Fruit fly (Drosophila melanogaster) whole organism, adult: ENCODE measurements around the gene Cp38.

Source experiments
- CG11617 ChIP-seq: fragments of 200-800 bp; sonication (Bioruptor generic); optimal IDR thresholded peaks from 2 replicates; lab custom pipeline; 2017; ENCODE audit warnings: mild to moderate bottlenecking, missing biosample characterization, missing genetic modification reagents, missing genetic modification characterization
- CG12768 ChIP-seq: fragments of 200-800 bp; sonication (Bioruptor generic); optimal IDR thresholded peaks from 2 replicates; lab custom pipeline; 2017; ENCODE audit warnings: missing biosample characterization, missing genetic modification characterization, mild to moderate bottlenecking, moderate library complexity, missing genetic modification reagents
- CG14711 ChIP-seq: fragments of 200-800 bp; sonication (Bioruptor generic); optimal IDR thresholded peaks from 2 replicates; lab custom pipeline; 2018; ENCODE audit warnings: missing biosample characterization, mild to moderate bottlenecking, missing genetic modification characterization, moderate library complexity
- CG1620 ChIP-seq: fragments of 200-800 bp; sonication (Bioruptor generic); optimal IDR thresholded peaks from 2 replicates; lab custom pipeline; 2016; ENCODE audit warnings: missing biosample characterization, missing genetic modification characterization
- CG33017 ChIP-seq: fragments of 200-800 bp; sonication (Bioruptor generic); optimal IDR thresholded peaks from 2 replicates; lab custom pipeline; 2018; ENCODE audit warnings: missing biosample characterization, mild to moderate bottlenecking, missing genetic modification characterization, moderate library complexity
- CG5204 ChIP-seq: fragments of 200-800 bp; sonication (Bioruptor generic); optimal IDR thresholded peaks from 2 replicates; lab custom pipeline; 2016; ENCODE audit warnings: missing biosample characterization, missing genetic modification characterization
- CG7045 ChIP-seq: fragments of 200-800 bp; sonication (Bioruptor generic); optimal IDR thresholded peaks from 2 replicates; lab custom pipeline; 2017; ENCODE audit warnings: missing biosample characterization, mild to moderate bottlenecking, missing genetic modification characterization
- CG7101 ChIP-seq: fragments of 200-800 bp; sonication (Bioruptor generic); optimal IDR thresholded peaks from 2 replicates; lab custom pipeline; 2018; ENCODE audit warnings: missing biosample characterization, mild to moderate bottlenecking, missing genetic modification characterization, moderate library complexity
- Clk ChIP-seq: fragments of 200-800 bp; sonication (Bioruptor generic); optimal IDR thresholded peaks from 2 replicates; lab custom pipeline; 2017; ENCODE audit warnings: missing biosample characterization, missing genetic modification characterization
- Crg-1 ChIP-seq: fragments of 200-800 bp; sonication (Bioruptor generic); optimal IDR thresholded peaks from 2 replicates; lab custom pipeline; 2016; ENCODE audit warnings: missing biosample characterization, missing genetic modification characterization
- Hr96 ChIP-seq: fragments of 200-800 bp; sonication (Bioruptor generic); optimal IDR thresholded peaks from 2 replicates; lab custom pipeline; 2016; ENCODE audit warnings: missing biosample characterization, missing genetic modification characterization
- Mnt ChIP-seq: fragments of 200-800 bp; sonication (Bioruptor generic); optimal IDR thresholded peaks from 2 replicates; lab custom pipeline; 2016; ENCODE audit warnings: missing biosample characterization, mild to moderate bottlenecking, missing genetic modification characterization
- bab1 ChIP-seq: fragments of 200-800 bp; sonication (Bioruptor generic); optimal IDR thresholded peaks from 3 replicates; lab custom pipeline; 2019; ENCODE audit warnings: missing biosample characterization, mild to moderate bottlenecking, missing genetic modification characterization, moderate library complexity
- cic ChIP-seq: fragments of 200-800 bp; sonication (Bioruptor generic); optimal IDR thresholded peaks from 2 replicates; lab custom pipeline; 2017; ENCODE audit warnings: missing biosample characterization, mild to moderate bottlenecking, missing genetic modification characterization, moderate library complexity
- cnc ChIP-seq, 2 experiments: fragments of >200 bp; optimal IDR thresholded peaks; 2 replicates each; lab custom pipeline; 2017
- kay ChIP-seq: fragments of 200-800 bp; sonication (Bioruptor generic); peaks from one replicate; lab custom pipeline; 2016; ENCODE audit warnings: missing biosample characterization, missing genetic modification characterization, borderline replicate concordance
- ovo ChIP-seq: fragments of 200-800 bp; sonication (Bioruptor generic); optimal IDR thresholded peaks from 2 replicates; lab custom pipeline; 2016; ENCODE audit warnings: missing biosample characterization, missing genetic modification characterization
- pad ChIP-seq: fragments of 200-800 bp; sonication (Bioruptor generic); optimal IDR thresholded peaks from 3 replicates; lab custom pipeline; 2017; ENCODE audit warnings: missing biosample characterization, missing genetic modification characterization, mild to moderate bottlenecking, moderate library complexity, missing genetic modification reagents
- tj ChIP-seq: fragments of 200-800 bp; sonication (Bioruptor generic); optimal IDR thresholded peaks from 3 replicates; lab custom pipeline; 2017; ENCODE audit warnings: missing biosample characterization, mild to moderate bottlenecking, missing genetic modification characterization, moderate library complexity
- toe ChIP-seq: fragments of 200-800 bp; sonication (Bioruptor generic); optimal IDR thresholded peaks from 2 replicates; lab custom pipeline; 2016; ENCODE audit warnings: missing biosample characterization, missing genetic modification characterization

The Cp38 gene

DNA sequence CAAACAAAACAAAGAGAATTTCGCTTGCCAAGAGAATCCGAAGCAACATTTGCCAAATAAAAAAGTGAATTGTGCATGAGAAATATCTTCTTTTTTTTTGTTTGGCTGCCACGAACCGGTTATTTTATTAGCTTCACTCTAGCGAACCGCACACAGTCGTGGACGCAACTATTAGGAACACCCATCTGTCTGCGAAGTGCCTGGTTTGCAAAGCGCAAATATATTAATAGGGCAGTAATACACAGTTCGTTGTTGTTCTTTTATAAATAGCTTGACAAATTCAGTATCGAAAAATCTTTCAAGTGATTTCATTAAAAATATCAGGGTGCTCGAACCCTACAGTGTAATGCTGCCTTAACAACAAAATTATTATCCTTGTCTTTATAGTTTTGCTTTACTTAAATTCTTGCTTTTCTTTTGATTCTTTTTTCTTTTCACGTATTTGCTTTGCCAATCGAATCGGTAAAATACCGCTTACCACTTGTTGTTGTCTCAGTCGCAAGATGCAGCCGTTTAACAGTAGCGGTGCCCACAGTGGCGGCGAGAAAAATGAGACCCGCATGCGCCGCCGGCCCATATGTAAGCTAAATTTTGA is 9.9 kb downstream of the Cp38 start:
- TF ChIP-seq Hr96 (no peak), CG1620 (GFP tag; lab: Kevin White, UChicago) (peak; percentile 31), Clk (no peak), bab1 (GFP tag; lab: Kevin White, UChicago) (peak; percentile 95)

dm6 chrX:8492849-8493248 is 11.2 kb downstream of the Cp38 start:
- peak; percentile 58 for TF ChIP-seq CG1620 (GFP tag; lab: Kevin White, UChicago)
- peak; percentile 80 for TF ChIP-seq CG7101
- TF ChIP-seq tj (GFP tag; lab: Kevin White, UChicago): peak; percentile 47
- TF ChIP-seq CG7045 (GFP tag; lab: Kevin White, UChicago): peak; percentile 67
- TF ChIP-seq CG5204 (GFP tag; lab: Kevin White, UChicago): no peak
- TF ChIP-seq pad (GFP tag; lab: Kevin White, UChicago): peak; percentile 58
- TF ChIP-seq CG14711 (tag; lab: Kevin White, UChicago): peak; percentile 82
- TF ChIP-seq Mnt (GFP tag; lab: Kevin White, UChicago): no peak
- peak; percentile 68 for TF ChIP-seq Crg-1 (GFP tag; lab: Kevin White, UChicago)
- TF ChIP-seq CG33017 (tag; lab: Kevin White, UChicago): peak; percentile 22
- TF ChIP-seq bab1 (GFP tag; lab: Kevin White, UChicago): peak; percentile 99
- TF ChIP-seq CG11617 (GFP tag; lab: Kevin White, UChicago): peak; percentile 36
- TF ChIP-seq toe (GFP tag; lab: Kevin White, UChicago): no peak

- TF ChIP-seq CG14711 (tag; lab: Kevin White, UChicago) (no peak), Crg-1 (GFP tag; lab: Kevin White, UChicago) (no peak), CG33017 (tag; lab: Kevin White, UChicago) (no peak), CG5204 (GFP tag; lab: Kevin White, UChicago) (no peak), Clk (no peak), CG7045 (GFP tag; lab: Kevin White, UChicago) (no peak), ovo (GFP tag; lab: Kevin White, UChicago) (peak; percentile 21), kay (GFP tag; lab: Kevin White, UChicago) (no peak), tj (GFP tag; lab: Kevin White, UChicago) (no peak), CG1620 (GFP tag; lab: Kevin White, UChicago) (no peak), CG7101 (peak; percentile 12), pad (GFP tag; lab: Kevin White, UChicago) (no peak), Mnt (GFP tag; lab: Kevin White, UChicago) (no peak), bab1 (GFP tag; lab: Kevin White, UChicago) (peak; percentile 60), CG12768 (no peak), Hr96 (no peak), cic (GFP tag; lab: Kevin White, UChicago) (no peak), toe (GFP tag; lab: Kevin White, UChicago) (no peak), cnc (optimal IDR thresholded peaks at IDR 0.05; lab: Kevin White, UChicago) (no peak), CG11617 (GFP tag; lab: Kevin White, UChicago) (no peak)
Observed at dm6 chrX:8493473-8493872, 11.8 kb downstream of the Cp38 start.

DNA sequence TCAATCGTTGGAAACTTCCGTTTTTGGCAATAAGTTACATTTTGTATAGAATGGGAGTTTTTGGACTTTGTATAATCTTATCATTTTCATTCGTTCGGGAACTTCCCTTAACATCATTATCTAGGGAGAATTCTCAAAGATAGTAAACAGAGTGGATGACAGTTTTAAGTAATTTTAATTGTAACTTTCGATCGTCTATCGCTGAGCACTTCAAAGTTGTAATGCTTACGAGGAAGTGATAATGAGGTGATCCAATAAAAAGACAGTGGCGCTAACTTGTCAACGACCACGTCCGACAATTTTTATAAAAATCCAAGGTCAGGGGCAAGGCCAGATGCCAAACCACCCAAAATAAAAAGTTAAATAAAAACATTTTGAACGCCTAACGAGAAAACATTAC is 14.7 kb downstream of the Cp38 start:
- peak; percentile 4 for TF ChIP-seq cic (GFP tag; lab: Kevin White, UChicago)
- TF ChIP-seq CG7045 (GFP tag; lab: Kevin White, UChicago): no peak

- TF ChIP-seq CG7101 (peak; percentile 1), cic (GFP tag; lab: Kevin White, UChicago) (no peak)
Observed at dm6 chrX:8497604-8498232, 16.1 kb downstream of the Cp38 start.

DNA sequence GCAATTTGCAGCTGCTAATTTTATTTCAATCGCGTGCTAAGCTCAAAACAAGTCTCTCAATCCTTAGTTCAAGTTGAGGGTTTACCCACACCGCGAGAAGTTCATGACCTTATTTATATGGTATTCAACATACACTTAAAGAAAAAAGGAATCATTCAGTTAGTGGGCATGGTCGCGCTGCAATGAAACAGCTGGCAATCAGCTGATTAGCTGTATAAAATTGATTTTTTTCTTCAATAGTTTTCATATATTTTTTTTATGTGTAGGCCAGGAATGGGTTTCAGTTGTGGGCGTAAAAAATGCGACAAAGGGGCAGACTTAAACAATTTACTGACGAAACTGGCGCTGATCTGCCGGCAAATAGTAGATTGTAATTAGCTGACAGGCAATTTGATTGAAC is 17.5 kb downstream of the Cp38 start:
- TF ChIP-seq CG1620 (GFP tag; lab: Kevin White, UChicago): no peak
- no peak for TF ChIP-seq CG5204 (GFP tag; lab: Kevin White, UChicago)
- TF ChIP-seq Mnt (GFP tag; lab: Kevin White, UChicago): no peak
- TF ChIP-seq CG7101: no peak
- TF ChIP-seq kay (GFP tag; lab: Kevin White, UChicago): no peak
- no peak for TF ChIP-seq bab1 (GFP tag; lab: Kevin White, UChicago)
- TF ChIP-seq toe (GFP tag; lab: Kevin White, UChicago): no peak
- TF ChIP-seq CG7045 (GFP tag; lab: Kevin White, UChicago): no peak
- TF ChIP-seq CG12768: no peak
- no peak for TF ChIP-seq cic (GFP tag; lab: Kevin White, UChicago)
- TF ChIP-seq CG14711 (tag; lab: Kevin White, UChicago): no peak
- TF ChIP-seq Hr96: no peak
- no peak for TF ChIP-seq cnc (optimal IDR thresholded peaks at IDR 0.05; lab: Kevin White, UChicago)
- TF ChIP-seq Crg-1 (GFP tag; lab: Kevin White, UChicago): no peak

- TF ChIP-seq CG12768 (no peak), pad (GFP tag; lab: Kevin White, UChicago) (no peak), CG5204 (GFP tag; lab: Kevin White, UChicago) (no peak), Hr96 (no peak), bab1 (GFP tag; lab: Kevin White, UChicago) (no peak), CG11617 (GFP tag; lab: Kevin White, UChicago) (no peak), toe (GFP tag; lab: Kevin White, UChicago) (no peak), CG7045 (GFP tag; lab: Kevin White, UChicago) (no peak), kay (GFP tag; lab: Kevin White, UChicago) (no peak), CG1620 (GFP tag; lab: Kevin White, UChicago) (no peak), CG33017 (tag; lab: Kevin White, UChicago) (no peak), CG7101 (no peak), Crg-1 (GFP tag; lab: Kevin White, UChicago) (no peak), Clk (no peak), cic (GFP tag; lab: Kevin White, UChicago) (no peak), Mnt (GFP tag; lab: Kevin White, UChicago) (no peak), cnc (optimal IDR thresholded peaks at IDR 0.05; lab: Kevin White, UChicago) (no peak), tj (GFP tag; lab: Kevin White, UChicago) (no peak)
Observed at dm6 chrX:8501374-8501773, 19.7 kb downstream of the Cp38 start.
